Worm (Caenorhabditis elegans): Measurements from ENCODE around the gene sdz-18.
"Not testable (repeated sequence)": the region's sequence is repeated elsewhere in the genome, so short reads cannot be mapped to it uniquely, and the experiment has no call there.

sdz-18 gene

ce11 chrII:1663516-1663915 lies 42.8 kb downstream of the sdz-18 start, which contains the start of gene duxl-1 (continued):
- no peak for TF ChIP-seq K02D7.2 (tag; optimal IDR thresholded peaks at IDR 0.05)
- TF ChIP-seq T23F11.4 (GFP tag; optimal IDR thresholded peaks at IDR 0.05) = no peak
- TF ChIP-seq syd-9 (tag; optimal IDR thresholded peaks at IDR 0.05) = no peak
- no peak for TF ChIP-seq nhr-232 (tag; optimal IDR thresholded peaks at IDR 0.05)
- no peak for TF ChIP-seq odd-2 (tag; optimal IDR thresholded peaks at IDR 0.05)
- no peak for TF ChIP-seq ceh-6 (GFP tag; optimal IDR thresholded peaks at IDR 0.05)
- TF ChIP-seq ref-2 (tag; optimal IDR thresholded peaks at IDR 0.05) = peak; percentile 25
- no peak for TF ChIP-seq C08G9.2 (tag; optimal IDR thresholded peaks at IDR 0.05)
- no peak for TF ChIP-seq fkh-6 (tag; optimal IDR thresholded peaks at IDR 0.05)
- TF ChIP-seq tbx-2 (tag; optimal IDR thresholded peaks at IDR 0.05) = peak; percentile 15
- no peak for TF ChIP-seq ets-4 (tag; optimal IDR thresholded peaks at IDR 0.05)
- TF ChIP-seq zip-5 (tag; optimal IDR thresholded peaks at IDR 0.05) = no peak
- TF ChIP-seq sox-4 (tag; optimal IDR thresholded peaks at IDR 0.05) = no peak

- TF ChIP-seq ceh-34 (tag; optimal IDR thresholded peaks at IDR 0.05) (no peak), syd-9 (tag; optimal IDR thresholded peaks at IDR 0.05) (no peak), hlh-13 (GFP tag; optimal IDR thresholded peaks at IDR 0.05) (no peak)
These were observed 43.4 kb downstream of the sdz-18 start, which contains the start of gene ZC204.14 for ce11 chrII:1662881-1663280. Gene ZC204.14 (minus strand): TSS chrII:1662949.

ce11 chrII:1660888-1661287 lies 45.4 kb downstream of the sdz-18 start, which contains the start of gene ZC204.13:
Gene ZC204.13 (minus strand): TSS chrII:1660988.
- TF ChIP-seq ceh-18, lin-11, rnt-1 (tag; optimal IDR thresholded peaks at IDR 0.05): not testable (repeated sequence)

ce11 chrII:1659729-1660128 lies 46.6 kb downstream of the sdz-18 start:
- peak; percentile 16 for TF ChIP-seq elt-2 (tag; optimal IDR thresholded peaks at IDR 0.05)

ce11 chrII:1657202-1657601 lies 49.1 kb downstream of the sdz-18 start, which contains the start of gene ZC204.12:
Gene ZC204.12 (minus strand): TSS chrII:1657302.
- TF ChIP-seq tbx-7 (tag; optimal IDR thresholded peaks at IDR 0.05) = no peak
- TF ChIP-seq fkh-6 (tag; optimal IDR thresholded peaks at IDR 0.05) = no peak
- no peak for TF ChIP-seq ceh-22 (tag; optimal IDR thresholded peaks at IDR 0.05)
- no peak for TF ChIP-seq ztf-16 (tag; optimal IDR thresholded peaks at IDR 0.05)
- TF ChIP-seq pha-2 (tag; optimal IDR thresholded peaks at IDR 0.05) = no peak
- no peak for TF ChIP-seq ceh-19 (GFP tag; optimal IDR thresholded peaks at IDR 0.05)
- TF ChIP-seq pag-3 (tag; optimal IDR thresholded peaks at IDR 0.05; ENCODE audit: borderline replicate concordance) = no peak
- TF ChIP-seq ceh-2 (tag; optimal IDR thresholded peaks at IDR 0.05) = no peak
- TF ChIP-seq K02D7.2 (tag; optimal IDR thresholded peaks at IDR 0.05) = no peak
- TF ChIP-seq npax-4 (tag; optimal IDR thresholded peaks at IDR 0.05) = no peak
- no peak for TF ChIP-seq ttx-3 (tag; optimal IDR thresholded peaks at IDR 0.05)
- TF ChIP-seq unc-86 (tag; optimal IDR thresholded peaks at IDR 0.05) = no peak
- TF ChIP-seq ceh-14 (tag; optimal IDR thresholded peaks at IDR 0.05) = no peak
- TF ChIP-seq pax-1 (tag; optimal IDR thresholded peaks at IDR 0.05) = no peak
- no peak for TF ChIP-seq odd-2 (tag; optimal IDR thresholded peaks at IDR 0.05)
- no peak for TF ChIP-seq pros-1 (tag; optimal IDR thresholded peaks at IDR 0.05)
- TF ChIP-seq nhr-11 (tag; optimal IDR thresholded peaks at IDR 0.05) = no peak
- TF ChIP-seq nfya-1 (tag; optimal IDR thresholded peaks at IDR 0.05) = no peak
- TF ChIP-seq rnt-1 (tag; optimal IDR thresholded peaks at IDR 0.05) = no peak

ce11 chrII:1654917-1655316 lies 51.4 kb downstream of the sdz-18 start, which contains the start of gene btb-12:
Gene btb-12 (plus strand): TSS chrII:1655217.
- no peak for TF ChIP-seq pat-9 (tag; optimal IDR thresholded peaks at IDR 0.05)
- no peak for TF ChIP-seq Y22D7AL.16 (tag; optimal IDR thresholded peaks at IDR 0.05)
- no peak for TF ChIP-seq K09A11.1 (tag; optimal IDR thresholded peaks at IDR 0.05; ENCODE audit: insufficient read depth)
- no peak for TF ChIP-seq ceh-19 (GFP tag; optimal IDR thresholded peaks at IDR 0.05)
- no peak for TF ChIP-seq elt-4 (tag; optimal IDR thresholded peaks at IDR 0.05)
- no peak for TF ChIP-seq ceh-22 (tag; optimal IDR thresholded peaks at IDR 0.05)
- TF ChIP-seq ceh-14 (tag; optimal IDR thresholded peaks at IDR 0.05) = no peak
- TF ChIP-seq elt-2 (tag; optimal IDR thresholded peaks at IDR 0.05) = no peak
- no peak for TF ChIP-seq tbx-7 (tag; optimal IDR thresholded peaks at IDR 0.05)

Data from whole organism, late embryonic.